Worm (Caenorhabditis elegans) whole organism, mixed stage, embryonic: ENCODE results near the gene piki-1.

ENCODE experiments used
- ces-1 ChIP-seq: fragments of 150-350 bp; optimal IDR thresholded peaks from 2 replicates; lab custom pipeline; 2014; ENCODE audit warnings: missing biosample characterization, missing genetic modification reagents, missing genetic modification characterization
- mls-2 ChIP-seq: sonication (generic microtip); optimal IDR thresholded peaks from 2 replicates; lab custom pipeline; 2016; ENCODE audit warnings: mild to moderate bottlenecking, missing genetic modification characterization, moderate library complexity, missing compliant biosample characterization
- nhr-12 ChIP-seq: fragments of 150-350 bp; optimal IDR thresholded peaks from 2 replicates; lab custom pipeline; 2014; ENCODE audit warnings: missing biosample characterization, missing genetic modification characterization
- nhr-28 ChIP-seq: fragments of 150-350 bp; optimal IDR thresholded peaks from 2 replicates; lab custom pipeline; 2014; ENCODE audit warnings: missing biosample characterization, missing genetic modification characterization
- unc-62 ChIP-seq: fragments of 150-350 bp; optimal IDR thresholded peaks from 2 replicates; lab custom pipeline; 2014; ENCODE audit warnings: missing biosample characterization, missing genetic modification reagents, missing genetic modification characterization
- ztf-11 ChIP-seq: fragments of 150-350 bp; optimal IDR thresholded peaks from 2 replicates; lab custom pipeline; 2014; ENCODE audit warnings: missing biosample characterization, missing genetic modification characterization

- TF ChIP-seq mls-2 (tag; lab: Kevin White, UChicago) (no peak), nhr-12 (tag; lab: Kevin White, UChicago) (no peak), ztf-11 (tag; lab: Kevin White, UChicago) (no peak), ces-1 (no peak), unc-62 (GFP tag; lab: Kevin White, UChicago) (no peak), nhr-28 (tag; lab: Kevin White, UChicago) (no peak)
Measured at ce11 chrX:15272925-15273324, 26.7 kb upstream of the piki-1 start.
